Fruit fly (Drosophila melanogaster) whole organism, adult: Measurements from ENCODE around the gene CG43057.

Source experiments
- CG11617 ChIP-seq: fragments of 200-800 bp; sonication (Bioruptor generic); optimal IDR thresholded peaks from 2 replicates; lab custom pipeline; 2017; ENCODE audit warnings: mild to moderate bottlenecking, missing biosample characterization, missing genetic modification reagents, missing genetic modification characterization
- CG12768 ChIP-seq: fragments of 200-800 bp; sonication (Bioruptor generic); optimal IDR thresholded peaks from 2 replicates; lab custom pipeline; 2017; ENCODE audit warnings: missing biosample characterization, missing genetic modification characterization, mild to moderate bottlenecking, moderate library complexity, missing genetic modification reagents
- CG14711 ChIP-seq: fragments of 200-800 bp; sonication (Bioruptor generic); optimal IDR thresholded peaks from 2 replicates; lab custom pipeline; 2018; ENCODE audit warnings: missing biosample characterization, mild to moderate bottlenecking, missing genetic modification characterization, moderate library complexity
- CG33017 ChIP-seq: fragments of 200-800 bp; sonication (Bioruptor generic); optimal IDR thresholded peaks from 2 replicates; lab custom pipeline; 2018; ENCODE audit warnings: missing biosample characterization, mild to moderate bottlenecking, missing genetic modification characterization, moderate library complexity
- CG5204 ChIP-seq: fragments of 200-800 bp; sonication (Bioruptor generic); optimal IDR thresholded peaks from 2 replicates; lab custom pipeline; 2016; ENCODE audit warnings: missing biosample characterization, missing genetic modification characterization
- CG7045 ChIP-seq: fragments of 200-800 bp; sonication (Bioruptor generic); optimal IDR thresholded peaks from 2 replicates; lab custom pipeline; 2017; ENCODE audit warnings: missing biosample characterization, mild to moderate bottlenecking, missing genetic modification characterization
- CG7101 ChIP-seq: fragments of 200-800 bp; sonication (Bioruptor generic); optimal IDR thresholded peaks from 2 replicates; lab custom pipeline; 2018; ENCODE audit warnings: missing biosample characterization, mild to moderate bottlenecking, missing genetic modification characterization, moderate library complexity
- Clk ChIP-seq: fragments of 200-800 bp; sonication (Bioruptor generic); optimal IDR thresholded peaks from 2 replicates; lab custom pipeline; 2017; ENCODE audit warnings: missing biosample characterization, missing genetic modification characterization
- Crg-1 ChIP-seq: fragments of 200-800 bp; sonication (Bioruptor generic); optimal IDR thresholded peaks from 2 replicates; lab custom pipeline; 2016; ENCODE audit warnings: missing biosample characterization, missing genetic modification characterization
- Hr96 ChIP-seq: fragments of 200-800 bp; sonication (Bioruptor generic); optimal IDR thresholded peaks from 2 replicates; lab custom pipeline; 2016; ENCODE audit warnings: missing biosample characterization, missing genetic modification characterization
- Mnt ChIP-seq: fragments of 200-800 bp; sonication (Bioruptor generic); optimal IDR thresholded peaks from 2 replicates; lab custom pipeline; 2016; ENCODE audit warnings: missing biosample characterization, mild to moderate bottlenecking, missing genetic modification characterization
- bab1 ChIP-seq: fragments of 200-800 bp; sonication (Bioruptor generic); optimal IDR thresholded peaks from 3 replicates; lab custom pipeline; 2019; ENCODE audit warnings: missing biosample characterization, mild to moderate bottlenecking, missing genetic modification characterization, moderate library complexity
- cic ChIP-seq: fragments of 200-800 bp; sonication (Bioruptor generic); optimal IDR thresholded peaks from 2 replicates; lab custom pipeline; 2017; ENCODE audit warnings: missing biosample characterization, mild to moderate bottlenecking, missing genetic modification characterization, moderate library complexity
- cnc ChIP-seq, 2 experiments: fragments of >200 bp; optimal IDR thresholded peaks; 2 replicates each; lab custom pipeline; 2017
- kay ChIP-seq: fragments of 200-800 bp; sonication (Bioruptor generic); peaks from one replicate; lab custom pipeline; 2016; ENCODE audit warnings: missing biosample characterization, missing genetic modification characterization, borderline replicate concordance
- pad ChIP-seq: fragments of 200-800 bp; sonication (Bioruptor generic); optimal IDR thresholded peaks from 3 replicates; lab custom pipeline; 2017; ENCODE audit warnings: missing biosample characterization, missing genetic modification characterization, mild to moderate bottlenecking, moderate library complexity, missing genetic modification reagents
- tj ChIP-seq: fragments of 200-800 bp; sonication (Bioruptor generic); optimal IDR thresholded peaks from 3 replicates; lab custom pipeline; 2017; ENCODE audit warnings: missing biosample characterization, mild to moderate bottlenecking, missing genetic modification characterization, moderate library complexity
- toe ChIP-seq: fragments of 200-800 bp; sonication (Bioruptor generic); optimal IDR thresholded peaks from 2 replicates; lab custom pipeline; 2016; ENCODE audit warnings: missing biosample characterization, missing genetic modification characterization

Gene CG43057

DNA sequence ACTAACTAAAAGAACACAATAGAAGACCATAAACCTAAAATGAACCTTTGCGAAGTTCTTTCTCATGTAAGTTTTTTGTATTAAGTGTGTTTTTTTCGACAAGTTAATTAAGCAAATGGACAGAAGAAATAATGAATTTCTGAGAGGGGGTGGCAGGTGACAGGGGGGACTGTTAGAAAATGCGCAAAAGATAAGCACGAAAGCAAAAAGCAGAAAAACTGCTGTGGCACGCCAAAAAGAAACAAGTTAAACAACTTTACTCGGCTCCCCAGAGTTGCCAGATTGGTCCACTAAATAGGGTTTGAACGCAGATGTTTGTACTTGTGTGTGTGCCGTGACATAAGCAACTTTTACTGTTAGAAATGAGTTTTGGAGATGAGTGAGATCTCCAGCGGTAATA, 33.1 kb upstream of the CG43057 start:
- TF ChIP-seq Mnt (GFP tag; lab: Kevin White, UChicago) (no peak), CG12768 (GFP tag; lab: Kevin White, UChicago) (no peak), Crg-1 (GFP tag; lab: Kevin White, UChicago) (no peak), CG14711 (tag; lab: Kevin White, UChicago) (peak; percentile 42), tj (GFP tag; lab: Kevin White, UChicago) (peak; percentile 53)

DNA sequence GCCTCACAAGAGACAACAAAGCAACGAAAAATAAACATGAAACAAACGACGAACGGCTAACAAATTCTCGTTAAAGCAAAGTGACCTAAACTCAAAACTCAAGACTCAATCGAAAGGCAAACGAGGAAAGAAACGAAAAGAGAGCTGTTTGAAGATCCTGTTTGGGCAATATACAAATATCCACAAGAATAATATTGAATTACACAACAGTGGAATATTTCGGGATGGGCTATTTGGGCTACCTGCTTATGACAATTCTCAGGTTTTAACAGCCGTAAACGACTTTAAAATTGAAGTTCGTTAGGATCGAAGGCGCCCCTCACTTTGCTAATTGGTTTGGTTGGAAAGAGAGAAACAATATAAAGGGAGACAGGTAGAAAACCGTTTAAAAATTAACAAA, 32.5 kb upstream of the CG43057 start:
- TF ChIP-seq kay (GFP tag; lab: Kevin White, UChicago) = no peak
- no peak for TF ChIP-seq CG33017
- no peak for TF ChIP-seq CG14711 (tag; lab: Kevin White, UChicago)
- no peak for TF ChIP-seq CG11617 (GFP tag; lab: Kevin White, UChicago)

DNA sequence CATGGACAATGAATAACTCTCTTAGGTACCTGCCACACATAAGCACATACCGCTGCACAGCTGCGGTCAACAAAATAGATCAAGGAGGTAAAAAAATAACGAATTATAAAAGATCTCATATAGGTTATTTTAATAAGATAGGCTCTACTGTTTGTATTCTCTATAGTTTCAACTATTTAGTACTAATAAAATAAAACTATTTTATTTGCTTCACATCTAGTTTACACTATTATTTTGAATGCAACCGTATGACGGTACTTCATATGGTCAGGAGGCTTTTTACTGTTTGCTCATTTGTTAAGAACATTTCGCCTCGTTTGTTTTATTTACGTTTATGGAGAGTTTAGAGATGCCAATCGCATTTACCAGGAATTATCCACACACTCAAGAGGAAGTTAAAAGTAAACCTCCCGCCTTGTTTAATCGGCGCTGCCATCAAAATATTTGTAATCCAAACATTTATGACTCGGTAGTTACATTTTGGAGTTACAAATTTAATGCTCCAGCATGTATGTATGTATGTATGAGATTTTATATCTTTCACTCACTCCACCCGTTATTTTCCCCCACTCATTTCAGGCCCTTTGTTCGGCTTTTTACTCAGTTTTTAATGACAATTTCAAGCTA, 31.3 kb upstream of the CG43057 start:
- TF ChIP-seq cic (GFP tag; lab: Kevin White, UChicago) (no peak), bab1 (GFP tag; lab: Kevin White, UChicago) (peak; percentile 47), Mnt (GFP tag; lab: Kevin White, UChicago) (no peak), kay (GFP tag; lab: Kevin White, UChicago) (peak; percentile 14), CG14711 (tag; lab: Kevin White, UChicago) (peak; percentile 22), Hr96 (GFP tag; lab: Kevin White, UChicago) (no peak), tj (GFP tag; lab: Kevin White, UChicago) (no peak)

DNA sequence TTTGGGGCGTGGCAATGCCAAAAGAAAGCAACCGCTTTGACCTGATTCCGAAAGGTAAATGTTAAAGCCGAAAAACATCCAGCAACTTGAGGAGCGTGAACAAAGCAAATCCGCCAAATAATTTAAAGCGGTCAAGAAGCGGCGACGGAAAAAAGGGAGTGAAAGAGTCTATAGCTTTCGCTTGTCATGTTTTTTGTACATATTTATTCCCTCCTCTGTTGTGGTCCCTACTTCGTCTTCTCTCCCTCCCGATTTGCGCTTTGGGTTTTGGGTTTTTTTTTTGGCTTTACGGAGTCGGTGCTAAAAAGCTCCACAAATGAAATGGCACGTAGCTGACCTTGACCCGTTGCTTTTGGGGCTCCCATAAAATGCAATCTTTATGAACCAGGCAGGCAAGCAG, 30.3 kb upstream of the CG43057 start:
- TF ChIP-seq CG12768 (GFP tag; lab: Kevin White, UChicago) = no peak
- no peak for TF ChIP-seq cic (GFP tag; lab: Kevin White, UChicago)
- no peak for TF ChIP-seq CG14711 (tag; lab: Kevin White, UChicago)
- TF ChIP-seq tj (GFP tag; lab: Kevin White, UChicago) = no peak
- TF ChIP-seq kay (GFP tag; lab: Kevin White, UChicago) = no peak
- TF ChIP-seq CG7045 = no peak
- TF ChIP-seq CG5204 (GFP tag; lab: Kevin White, UChicago) = no peak
- no peak for TF ChIP-seq cnc (optimal IDR thresholded peaks at IDR 0.05; lab: Kevin White, UChicago)
- TF ChIP-seq bab1 (GFP tag; lab: Kevin White, UChicago) = no peak
- no peak for TF ChIP-seq CG7101 (tag; lab: Kevin White, UChicago)
- TF ChIP-seq Clk = no peak

DNA sequence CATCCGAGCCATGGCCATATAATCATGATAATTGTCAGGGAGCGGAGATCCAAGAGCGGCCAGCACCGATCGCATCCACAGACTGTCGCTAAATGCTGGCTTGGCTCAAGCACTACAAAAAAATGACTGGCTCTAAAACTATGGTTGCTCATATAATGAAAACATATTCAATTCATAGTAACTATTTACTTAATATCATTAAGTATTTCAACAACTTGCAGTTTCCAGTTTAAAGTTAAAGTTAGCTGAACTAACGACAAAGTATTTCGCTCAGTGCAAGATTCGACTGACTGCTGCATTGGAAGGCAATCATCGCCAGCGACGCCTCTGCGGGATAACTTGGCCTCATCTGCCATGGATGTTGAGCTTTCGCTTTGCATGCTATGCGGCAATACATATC, 27.1 kb upstream of the CG43057 start:
- no peak for TF ChIP-seq CG14711 (tag; lab: Kevin White, UChicago)

DNA sequence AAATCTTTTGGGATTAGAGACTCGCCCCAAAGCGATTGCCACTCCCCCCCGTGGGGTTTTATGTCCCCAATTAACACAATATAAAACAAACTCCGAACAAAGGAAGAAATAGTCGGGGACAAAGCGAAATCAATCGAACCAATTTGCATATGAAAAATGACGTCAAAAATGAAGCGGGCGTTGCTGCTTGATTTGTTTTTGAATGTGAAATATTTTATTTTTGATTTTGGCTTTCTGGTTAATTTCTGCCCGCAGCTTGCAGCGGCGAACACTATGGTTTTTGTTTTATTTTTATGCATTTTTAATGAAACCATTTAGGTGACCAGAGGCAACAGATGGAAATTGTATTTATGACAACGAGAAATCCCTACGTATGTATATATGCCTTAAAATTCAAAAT, 24.9 kb upstream of the CG43057 start:
- no peak for TF ChIP-seq CG7045
- no peak for TF ChIP-seq Clk
- TF ChIP-seq CG33017 = no peak
- no peak for TF ChIP-seq toe (GFP tag; lab: Kevin White, UChicago)
- no peak for TF ChIP-seq CG7101 (tag; lab: Kevin White, UChicago)

DNA sequence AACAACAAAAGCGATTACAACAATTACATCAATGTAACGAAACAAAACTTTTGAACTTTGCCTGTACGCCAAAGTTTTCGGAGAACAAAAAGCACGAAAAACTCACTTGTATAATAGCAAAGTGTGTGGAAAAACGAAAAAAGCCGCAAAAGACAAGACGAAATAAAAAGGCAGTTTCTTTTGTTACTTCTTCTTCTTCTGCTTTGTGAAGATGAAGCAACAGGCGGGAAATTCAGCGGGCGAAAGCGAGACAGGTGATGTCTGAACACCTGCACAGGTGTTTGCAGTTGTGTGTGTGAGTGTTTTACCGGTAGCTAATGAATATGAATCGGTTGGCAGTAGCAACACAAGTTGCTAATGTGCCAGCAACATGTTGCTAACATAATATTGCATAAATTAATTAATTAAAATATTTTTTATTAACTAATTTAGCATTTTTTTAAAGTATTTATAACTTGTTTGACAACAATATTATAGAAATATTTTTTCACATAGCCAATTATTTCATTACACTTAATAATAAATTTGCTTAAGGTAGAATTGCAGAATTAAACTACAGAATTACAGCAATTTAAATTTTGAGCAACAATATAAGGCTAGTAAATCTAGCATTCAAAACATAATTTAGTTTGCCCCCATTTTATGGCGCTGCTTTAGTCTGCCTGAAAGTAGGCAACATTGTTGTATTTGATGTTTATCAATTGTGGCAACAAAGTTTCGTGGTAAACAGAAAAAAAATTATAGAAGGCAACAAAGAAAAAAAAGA, 23.1 kb upstream of the CG43057 start:
- TF ChIP-seq Hr96 (GFP tag; lab: Kevin White, UChicago) (no peak), kay (GFP tag; lab: Kevin White, UChicago) (peak; percentile 36), CG14711 (tag; lab: Kevin White, UChicago) (no peak)

DNA sequence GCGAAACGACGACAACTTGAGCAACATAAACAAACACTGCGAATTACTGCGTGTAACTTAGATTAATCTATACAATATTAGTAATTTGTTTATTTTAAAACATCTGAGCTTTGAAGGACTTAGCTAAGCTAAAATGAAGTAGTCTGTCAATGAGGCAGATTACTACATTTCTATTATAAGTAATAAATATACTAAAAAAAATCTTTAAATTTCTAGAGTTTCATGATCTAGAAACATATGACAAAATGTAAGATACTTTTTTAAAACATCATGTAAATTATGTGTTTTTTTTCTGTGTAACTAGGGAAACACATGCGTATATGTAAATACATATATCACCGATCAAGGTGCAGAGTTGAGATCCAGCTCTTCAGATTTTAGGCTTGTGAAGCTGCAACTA, 22.3 kb upstream of the CG43057 start:
- no peak for TF ChIP-seq Hr96 (GFP tag; lab: Kevin White, UChicago)
- TF ChIP-seq CG33017 = no peak
- no peak for TF ChIP-seq pad (GFP tag; lab: Kevin White, UChicago)
- TF ChIP-seq CG7045 = no peak
- no peak for TF ChIP-seq tj (GFP tag; lab: Kevin White, UChicago)
- TF ChIP-seq CG14711 (tag; lab: Kevin White, UChicago) = no peak
- TF ChIP-seq kay (GFP tag; lab: Kevin White, UChicago) = no peak
- no peak for TF ChIP-seq CG12768 (GFP tag; lab: Kevin White, UChicago)
- no peak for TF ChIP-seq CG5204 (GFP tag; lab: Kevin White, UChicago)
